Worm (Caenorhabditis elegans) whole organism, L4 larva: ENCODE results near the gene odr-2.
A peak's percentile ranks its signal among the peaks of the same experiment; 100 is the strongest.

Source experiments
- F49E8.2 ChIP-seq: sonication (generic microtip); optimal IDR thresholded peaks from 2 replicates; lab custom pipeline; 2016; ENCODE audit warnings: missing compliant biosample characterization, mild to moderate bottlenecking, missing genetic modification characterization, borderline replicate concordance
- R02D3.7 ChIP-seq: fragments of 150-350 bp; sonication (generic microtip); optimal IDR thresholded peaks from 3 replicates; lab custom pipeline; 2014; ENCODE audit warnings: missing biosample characterization, missing genetic modification characterization
- Y5F2A.4 ChIP-seq: fragments of 200-800 bp; sonication (Bioruptor generic); optimal IDR thresholded peaks from 2 replicates; lab custom pipeline; 2018; ENCODE audit warnings: mild to moderate bottlenecking, missing genetic modification characterization, missing compliant biosample characterization
- ZK337.2 ChIP-seq: fragments of 200-800 bp; sonication (Bioruptor generic); IDR thresholded peaks from 2 replicates; pipeline ENCODE4 v1.3.6; 2022; ENCODE audit warnings: missing genetic modification reagents, missing genetic modification characterization, missing compliant biosample characterization
- aha-1 ChIP-seq: fragments of 150-350 bp; peaks from one replicate; lab custom pipeline; 2014; ENCODE audit warnings: missing biosample characterization, missing genetic modification characterization
- ama-1 ChIP-seq: fragments of 150-350 bp; optimal IDR thresholded peaks from 2 replicates; lab custom pipeline; 2014; ENCODE audit warnings: inconsistent platforms, mixed read lengths
- ceh-20 ChIP-seq: fragments of 200-800 bp; sonication (Bioruptor generic); IDR thresholded peaks from 2 replicates; pipeline ENCODE4 v1.3.6; 2022; ENCODE audit warnings: missing genetic modification reagents, missing genetic modification characterization, missing compliant biosample characterization
- ceh-44 ChIP-seq: fragments of 200-800 bp; sonication (Bioruptor generic); IDR thresholded peaks from 2 replicates; pipeline ENCODE4 v1.3.6; 2022; ENCODE audit warnings: missing genetic modification reagents, missing genetic modification characterization, missing compliant biosample characterization
- ces-1 ChIP-seq: fragments of 150-350 bp; sonication (generic microtip); optimal IDR thresholded peaks from 4 replicates; lab custom pipeline; 2014; ENCODE audit warnings: missing biosample characterization, missing genetic modification reagents, missing genetic modification characterization
- daf-12 ChIP-seq: fragments of 150-350 bp; optimal IDR thresholded peaks from 2 replicates; lab custom pipeline; 2014; ENCODE audit warnings: missing biosample characterization, missing genetic modification reagents, missing genetic modification characterization
- daf-16 ChIP-seq, 3 experiments: sonication (generic microtip); optimal IDR thresholded peaks; 2 replicates each; lab custom pipeline; 2016 to 2017; ENCODE audit warnings: missing genetic modification characterization in 3 of 3, missing genetic modification reagents in 3 of 3, mild to moderate bottlenecking in 2 of 3, missing compliant biosample characterization in 2 of 3, missing biosample characterization in 1 of 3, moderate library complexity in 1 of 3
- daf-8 ChIP-seq: fragments of 200-800 bp; sonication (Bioruptor generic); IDR thresholded peaks from 2 replicates; pipeline ENCODE4 v1.3.6; 2022; ENCODE audit warnings: missing genetic modification characterization, missing compliant biosample characterization
- dmd-6 ChIP-seq: fragments of 200-800 bp; sonication (Bioruptor generic); IDR thresholded peaks from 2 replicates; pipeline ENCODE4 v1.3.6; 2022; ENCODE audit warnings: missing genetic modification reagents, missing genetic modification characterization, missing compliant biosample characterization
- dmd-9 ChIP-seq: fragments of 200-800 bp; sonication (Bioruptor generic); IDR thresholded peaks from 2 replicates; pipeline ENCODE4 v1.3.6; 2022; ENCODE audit warnings: missing genetic modification reagents, missing genetic modification characterization, missing compliant biosample characterization
- dpl-1 ChIP-seq: fragments of 150-350 bp; optimal IDR thresholded peaks from 2 replicates; lab custom pipeline; 2014; ENCODE audit warnings: missing biosample characterization, missing genetic modification reagents, missing genetic modification characterization
- dve-1 ChIP-seq: sonication (generic microtip); optimal IDR thresholded peaks from 2 replicates; lab custom pipeline; 2017; ENCODE audit warnings: antibody characterized with exemption, mild to moderate bottlenecking, missing genetic modification characterization, missing compliant biosample characterization; ENCODE audit not compliant: insufficient read depth
- egl-43 ChIP-seq: fragments of 200-800 bp; sonication (Bioruptor generic); IDR thresholded peaks from 2 replicates; pipeline ENCODE4 v1.3.6; 2022; ENCODE audit warnings: missing genetic modification reagents, missing genetic modification characterization, missing compliant biosample characterization
- hlh-11 ChIP-seq: fragments of 200-800 bp; sonication (Bioruptor generic); optimal IDR thresholded peaks from 2 replicates; lab custom pipeline; 2018; ENCODE audit warnings: mild to moderate bottlenecking, missing genetic modification characterization, missing compliant biosample characterization
- hmg-1.1 ChIP-seq: fragments of 200-800 bp; sonication (Bioruptor generic); IDR thresholded peaks from 2 replicates; pipeline ENCODE4 v1.3.6; 2022; ENCODE audit warnings: missing genetic modification reagents, missing genetic modification characterization, missing compliant biosample characterization
- lim-7 ChIP-seq: fragments of 200-800 bp; sonication (Bioruptor generic); IDR thresholded peaks from 2 replicates; pipeline ENCODE4 v1.3.6; 2022; ENCODE audit warnings: missing genetic modification characterization, missing compliant biosample characterization
- lin-38 ChIP-seq: fragments of 200-800 bp; sonication (Bioruptor generic); IDR thresholded peaks from 2 replicates; pipeline ENCODE4 v1.3.6; 2022; ENCODE audit warnings: missing genetic modification reagents, missing genetic modification characterization, missing compliant biosample characterization
- lin-39 ChIP-seq: fragments of 150-350 bp; optimal IDR thresholded peaks from 2 replicates; lab custom pipeline; 2014; ENCODE audit warnings: missing biosample characterization, missing genetic modification reagents, missing genetic modification characterization
- mep-1 ChIP-seq: fragments of 150-350 bp; sonication (generic microtip); optimal IDR thresholded peaks from 3 replicates; lab custom pipeline; 2014; ENCODE audit warnings: missing biosample characterization, missing genetic modification characterization
- mxl-2 ChIP-seq: fragments of 200-800 bp; sonication (Bioruptor generic); conservative IDR thresholded peaks from 2 replicates; pipeline ENCODE4 v1.3.6; 2022; ENCODE audit warnings: missing genetic modification reagents, missing genetic modification characterization, missing compliant biosample characterization
- nhr-102 ChIP-seq: sonication (generic microtip); optimal IDR thresholded peaks from 2 replicates; lab custom pipeline; 2016; ENCODE audit warnings: mild to moderate bottlenecking, missing genetic modification characterization, moderate library complexity, missing compliant biosample characterization
- nhr-111 ChIP-seq: fragments of 200-800 bp; sonication (Bioruptor generic); optimal IDR thresholded peaks from 2 replicates; lab custom pipeline; 2018; ENCODE audit warnings: mild to moderate bottlenecking, missing genetic modification characterization, missing compliant biosample characterization
- nhr-28 ChIP-seq: fragments of 150-350 bp; optimal IDR thresholded peaks from 2 replicates; lab custom pipeline; 2014; ENCODE audit warnings: missing biosample characterization, missing genetic modification characterization
- nhr-42 ChIP-seq: fragments of 200-800 bp; sonication (Bioruptor generic); IDR thresholded peaks from 2 replicates; pipeline ENCODE4 v1.3.6; 2022; ENCODE audit warnings: missing genetic modification characterization, missing compliant biosample characterization
- nhr-48 ChIP-seq: sonication (generic microtip); optimal IDR thresholded peaks from 2 replicates; lab custom pipeline; 2016; ENCODE audit warnings: mild to moderate bottlenecking, missing genetic modification characterization, missing compliant biosample characterization
- nhr-76 ChIP-seq: fragments of 150-350 bp; optimal IDR thresholded peaks from 2 replicates; lab custom pipeline; 2014; ENCODE audit warnings: missing biosample characterization, missing genetic modification characterization
- nhr-77 ChIP-seq: fragments of 150-350 bp; optimal IDR thresholded peaks from 2 replicates; lab custom pipeline; 2014; ENCODE audit warnings: missing biosample characterization, missing genetic modification characterization
- pha-4 ChIP-seq, 2 experiments: fragments of 150-350 bp in 1 of 2; fragments of 200-800 bp in 1 of 2; sonication (Bioruptor generic) in 1 of 2; IDR thresholded peaks in 1 of 2; optimal IDR thresholded peaks in 1 of 2; 2 replicates each; pipeline versions ENCODE4 v1.3.6 to Lab custom; 2014 to 2022; ENCODE audit warnings: missing genetic modification characterization in 2 of 2, missing genetic modification reagents in 2 of 2, missing biosample characterization in 1 of 2, missing compliant biosample characterization in 1 of 2
- php-3 ChIP-seq: fragments of 200-800 bp; sonication (Bioruptor generic); IDR thresholded peaks from 2 replicates; pipeline ENCODE4 v1.3.6; 2022; ENCODE audit warnings: missing genetic modification reagents, missing genetic modification characterization, missing compliant biosample characterization
- pqm-1 ChIP-seq: sonication (generic microtip); optimal IDR thresholded peaks from 2 replicates; lab custom pipeline; 2017; ENCODE audit warnings: missing biosample characterization, missing genetic modification characterization
- rbr-2 ChIP-seq: sonication (generic microtip); optimal IDR thresholded peaks from 2 replicates; lab custom pipeline; 2016; ENCODE audit warnings: missing genotype, missing genetic modification characterization, missing compliant biosample characterization
- saeg-2 ChIP-seq: fragments of 200-800 bp; sonication (Bioruptor generic); IDR thresholded peaks from 2 replicates; pipeline ENCODE4 v1.3.6; 2022; ENCODE audit warnings: missing genetic modification reagents, missing genetic modification characterization, missing compliant biosample characterization
- set-16 ChIP-seq: fragments of 200-800 bp; sonication (Bioruptor generic); IDR thresholded peaks from 2 replicates; pipeline ENCODE4 v1.3.6; 2022; ENCODE audit warnings: missing genetic modification reagents, missing genetic modification characterization, missing compliant biosample characterization
- snpc-4 ChIP-seq: fragments of 150-350 bp; optimal IDR thresholded peaks from 2 replicates; lab custom pipeline; 2014; ENCODE audit warnings: missing biosample characterization, missing genetic modification characterization
- tag-97 ChIP-seq: fragments of 200-800 bp; sonication (Bioruptor generic); IDR thresholded peaks from 2 replicates; pipeline ENCODE4 v1.3.6; 2022; ENCODE audit warnings: missing genetic modification characterization, missing compliant biosample characterization
- zfp-2 ChIP-seq: sonication (generic microtip); optimal IDR thresholded peaks from 2 replicates; lab custom pipeline; 2016; ENCODE audit warnings: mild to moderate bottlenecking, missing genetic modification characterization, missing compliant biosample characterization
- zip-11 ChIP-seq: fragments of 200-800 bp; sonication (Bioruptor generic); IDR thresholded peaks from 2 replicates; pipeline ENCODE4 v1.3.6; 2022; ENCODE audit warnings: missing genetic modification characterization, missing compliant biosample characterization
- ztf-11 ChIP-seq: fragments of 150-350 bp; optimal IDR thresholded peaks from 2 replicates; lab custom pipeline; 2014; ENCODE audit warnings: missing biosample characterization, missing genetic modification characterization

odr-2 gene

ce11 chrV:7145250-7145850, 42.0 kb downstream of the odr-2 start, which contains the start of gene ugt-37:
Gene ugt-37 (minus strand): TSS chrV:7145318.
- TF ChIP-seq nhr-28 (tag; lab: Kevin White, UChicago) (peak; percentile 89), aha-1 (tag; lab: Kevin White, UChicago) (peak; percentile 34), nhr-102 (tag; lab: Kevin White, UChicago) (peak; percentile 92), saeg-2 (GFP tag; lab: Robert Waterston, UW) (no peak), ama-1 (lab: Kevin White, UChicago) (no peak)

DNA sequence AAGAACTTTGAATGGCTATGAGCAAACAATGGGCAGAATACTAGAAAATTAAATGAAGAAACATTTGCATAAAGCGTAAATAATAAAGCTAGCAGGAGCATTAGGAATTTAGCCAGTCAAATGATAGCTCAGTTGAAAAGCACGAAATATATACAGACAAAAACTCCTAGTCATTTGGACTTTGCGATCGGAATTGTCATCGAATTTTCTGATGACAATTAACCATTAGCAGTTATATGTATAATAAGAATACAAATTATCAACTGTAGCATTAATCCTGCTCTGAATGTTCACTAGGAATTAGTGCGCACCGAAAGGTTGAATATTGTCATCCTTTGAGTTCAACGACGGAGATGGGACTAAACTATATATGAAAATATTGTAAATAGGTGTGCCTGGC, 44.0 kb downstream of the odr-2 start, which contains the start of gene ugt-38:
Gene ugt-38, minus strand, starts transcription at position 101 of the 400 bp plus-strand sequence.
- TF ChIP-seq lin-39 (no peak), nhr-42 (GFP tag; lab: Robert Waterston, UW) (no peak), lim-7 (GFP tag; lab: Robert Waterston, UW) (no peak), rbr-2 (tag; lab: Kevin White, UChicago) (no peak), aha-1 (tag; lab: Kevin White, UChicago) (peak; percentile 62), pha-4 (GFP tag; IDR thresholded peaks at IDR 0.05; lab: Robert Waterston, UW) (no peak), pha-4 (tag; optimal IDR thresholded peaks at IDR 0.05; lab: Kevin White, UChicago) (no peak), zfp-2 (tag; lab: Kevin White, UChicago) (no peak), dpl-1 (no peak)

ce11 chrV:7150570-7150969, 47.2 kb downstream of the odr-2 start, which contains the start of gene F10D2.8:
Gene F10D2.8 (minus strand): TSS chrV:7150714.
- TF ChIP-seq nhr-48 (tag; lab: Kevin White, UChicago), result peak; percentile 36
- peak; percentile 85 for TF ChIP-seq dmd-6 (GFP tag; lab: Robert Waterston, UW)
- peak; percentile 52 for TF ChIP-seq nhr-102 (tag; lab: Kevin White, UChicago)
- TF ChIP-seq daf-12 (tag; lab: Kevin White, UChicago), result no peak
- no peak for TF ChIP-seq hlh-11 (tag; lab: Kevin White, UChicago)
- no peak for TF ChIP-seq nhr-76 (tag; lab: Kevin White, UChicago)
- no peak for TF ChIP-seq lim-7 (GFP tag; lab: Robert Waterston, UW)
- no peak for TF ChIP-seq daf-8 (GFP tag; lab: Robert Waterston, UW)
- peak; percentile 99 for TF ChIP-seq nhr-28 (tag; lab: Kevin White, UChicago)
- TF ChIP-seq daf-16 (GFP tag; optimal IDR thresholded peaks at IDR 0.05; lab: Kevin White, UChicago), result no peak
- TF ChIP-seq daf-16 (tag; optimal IDR thresholded peaks at IDR 0.05; lab: Kevin White, UChicago), result peak; percentile 83
- peak; percentile 69 for TF ChIP-seq dve-1
- peak; percentile 62 for TF ChIP-seq pqm-1 (tag; lab: Kevin White, UChicago)
- no peak for TF ChIP-seq ztf-11 (tag; lab: Kevin White, UChicago)
- TF ChIP-seq set-16, result no peak
- no peak for TF ChIP-seq lin-38
- TF ChIP-seq nhr-77 (tag; lab: Kevin White, UChicago), result peak; percentile 26
- no peak for TF ChIP-seq nhr-111
- TF ChIP-seq dmd-9 (GFP tag; lab: Robert Waterston, UW), result no peak
- no peak for TF ChIP-seq Y5F2A.4 (GFP tag; lab: Kevin White, UChicago)

DNA sequence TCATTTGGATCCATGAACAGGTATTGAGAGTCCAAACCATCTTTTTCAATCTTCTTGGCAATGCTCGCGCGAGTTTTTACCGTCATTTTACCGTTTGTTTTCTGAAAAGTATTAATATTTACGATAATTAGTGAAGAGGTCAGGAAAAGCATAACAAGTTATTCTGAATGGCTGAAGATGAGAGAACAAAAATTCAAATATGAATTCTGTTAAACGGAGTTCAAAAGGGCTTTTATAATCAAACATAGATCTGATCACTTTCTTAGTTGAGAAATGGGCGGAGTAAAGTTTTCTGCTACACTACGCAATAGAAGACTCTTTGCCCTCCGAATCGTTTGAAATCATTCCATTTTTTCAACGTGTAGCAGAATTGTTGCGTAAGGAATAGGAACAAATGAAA, 49.7 kb downstream of the odr-2 start, which contains the start of gene fat-7:
Gene fat-7, minus strand, starts transcription at position 101 of the 400 bp plus-strand sequence.
- TF ChIP-seq daf-12 (tag; lab: Kevin White, UChicago), result no peak
- TF ChIP-seq mep-1, result no peak
- no peak for TF ChIP-seq zip-11 (GFP tag; lab: Robert Waterston, UW)
- no peak for TF ChIP-seq ceh-44 (GFP tag; lab: Robert Waterston, UW)
- TF ChIP-seq ZK337.2, result no peak
- no peak for TF ChIP-seq F49E8.2
- no peak for TF ChIP-seq egl-43 (GFP tag; lab: Robert Waterston, UW)
- no peak for TF ChIP-seq mxl-2 (GFP tag; lab: Robert Waterston, UW)
- no peak for TF ChIP-seq R02D3.7 (tag; lab: Kevin White, UChicago)
- no peak for TF ChIP-seq hmg-1.1 (GFP tag; lab: Robert Waterston, UW)
- TF ChIP-seq nhr-102 (tag; lab: Kevin White, UChicago), result no peak
- no peak for TF ChIP-seq ceh-20 (GFP tag; lab: Robert Waterston, UW)
- no peak for TF ChIP-seq tag-97
- no peak for TF ChIP-seq snpc-4 (tag; lab: Kevin White, UChicago)
- TF ChIP-seq ces-1 (GFP tag; lab: Kevin White, UChicago), result no peak
- no peak for TF ChIP-seq php-3 (GFP tag; lab: Robert Waterston, UW)
- TF ChIP-seq lin-39, result no peak
